Fruit fly (Drosophila melanogaster) whole organism: ENCODE measurements around the gene ed.

ENCODE experiments used
- CG8478 ChIP-seq: fragments of >200 bp; optimal IDR thresholded peaks from 2 replicates; lab custom pipeline; 2018; ENCODE audit warnings: inconsistent platforms
- Dll ChIP-seq: fragments of >200 bp; optimal IDR thresholded peaks from 2 replicates; lab custom pipeline; 2017
- pan ChIP-seq: fragments of >200 bp; optimal IDR thresholded peaks from 2 replicates; lab custom pipeline; 2017
- psq ChIP-seq: fragments of >200 bp; optimal IDR thresholded peaks from 2 replicates; lab custom pipeline; 2017
- usp ChIP-seq: fragments of >200 bp; optimal IDR thresholded peaks from 2 replicates; lab custom pipeline; 2017; ENCODE audit warnings: missing biosample characterization, missing genetic modification characterization, mixed read lengths

dm6 chr2L:4021608-4022342 is 9.4 kb upstream of the ed start:
- no peak for TF ChIP-seq usp (GFP tag; lab: Kevin White, UChicago)
- no peak for TF ChIP-seq psq (lab: Kevin White, UChicago)
- no peak for TF ChIP-seq CG8478 (lab: Kevin White, UChicago)
- TF ChIP-seq pan (lab: Kevin White, UChicago): no peak
- TF ChIP-seq Dll (lab: Kevin White, UChicago): no peak
